Fruit fly (Drosophila melanogaster): ENCODE results near the gene sl.

The sl gene

dm6 chrX:16385942-16386392, 35.9 kb downstream of the sl start (continued):
- TF ChIP-seq trem (tag; optimal IDR thresholded peaks at IDR 0.05) (peak; percentile 10), D19A (tag; optimal IDR thresholded peaks at IDR 0.05) (no peak), dmrt99B (tag; optimal IDR thresholded peaks at IDR 0.05) (peak; percentile 56), CG8281 (tag; optimal IDR thresholded peaks at IDR 0.05) (no peak), grau (tag; optimal IDR thresholded peaks at IDR 0.05) (peak; percentile 52), Oli (tag; optimal IDR thresholded peaks at IDR 0.05) (peak; percentile 39), MBD-R2 (GFP tag; IDR thresholded peaks at IDR 0.05) (0 out of 2 replicates have a peak, but pooled peaks have one; percentile 19), CG7839 (tag; optimal IDR thresholded peaks at IDR 0.05) (peak; percentile 62), Hr51 (GFP tag; optimal IDR thresholded peaks at IDR 0.05) (peak; percentile 29 to 47), CG18262 (tag; optimal IDR thresholded peaks at IDR 0.05) (peak; percentile 50), bab2 (GFP tag; optimal IDR thresholded peaks at IDR 0.05) (peak; percentile 38), Ssrp (tag; optimal IDR thresholded peaks at IDR 0.05) (peak; percentile 8), sens (GFP tag) (peak; percentile 71), CG2116 (GFP tag; optimal IDR thresholded peaks at IDR 0.05) (no peak), Poxn (GFP tag; IDR thresholded peaks at IDR 0.05) (no peak), CG18619 (GFP tag; optimal IDR thresholded peaks at IDR 0.05) (peak; percentile 43), Hr3 (GFP tag; optimal IDR thresholded peaks at IDR 0.05) (peak; percentile 23), sim (GFP tag; IDR thresholded peaks at IDR 0.05) (0 out of 2 replicates have a peak, but pooled peaks have one; percentile 17), CG10147 (GFP tag; optimal IDR thresholded peaks at IDR 0.05) (peak; percentile 4), CG9817 (tag; optimal IDR thresholded peaks at IDR 0.05) (no peak), CG4328 (GFP tag; optimal IDR thresholded peaks at IDR 0.05) (peak; percentile 16), Doc3 (GFP tag; IDR thresholded peaks at IDR 0.05; ENCODE audit: partially characterized antibody) (no peak), CG11723 (GFP tag; optimal IDR thresholded peaks at IDR 0.05) (peak; percentile 7), CG9727 (GFP tag; optimal IDR thresholded peaks at IDR 0.05) (peak; percentile 44), CG12104 (GFP tag; optimal IDR thresholded peaks at IDR 0.05) (peak; percentile 38), HLH4C (GFP tag; IDR thresholded peaks at IDR 0.05; ENCODE audit: partially characterized antibody) (no peak), stc (GFP tag; IDR thresholded peaks at IDR 0.05) (0 out of 2 replicates have a peak, but pooled peaks have one; percentile 15), org-1 (GFP tag; optimal IDR thresholded peaks at IDR 0.05) (peak; percentile 47), CG33557 (GFP tag; optimal IDR thresholded peaks at IDR 0.05) (no peak), Myb (GFP tag; optimal IDR thresholded peaks at IDR 0.05) (no peak), CG10543 (GFP tag; optimal IDR thresholded peaks at IDR 0.05) (peak; percentile 22), CG12219 (GFP tag; optimal IDR thresholded peaks at IDR 0.05) (peak; percentile 20), CG7556 (GFP tag; optimal IDR thresholded peaks at IDR 0.05) (peak; percentile 52), HmgZ (tag; optimal IDR thresholded peaks at IDR 0.05) (peak; percentile 31), knrl (GFP tag; IDR thresholded peaks at IDR 0.05; ENCODE audit: partially characterized antibody) (no peak), vvl (GFP tag; IDR thresholded peaks at IDR 0.05) (0 out of 2 replicates have a peak, but pooled peaks have one; percentile 22), Kr (GFP tag; optimal IDR thresholded peaks at IDR 0.05) (no peak), Dip3 (GFP tag; optimal IDR thresholded peaks at IDR 0.05) (peak; percentile 37), CG15011 (GFP tag; optimal IDR thresholded peaks at IDR 0.05) (peak; percentile 45), E2f1 (GFP tag; IDR thresholded peaks at IDR 0.05) (0 out of 2 replicates have a peak, but pooled peaks have one; percentile 17), fd96Cb (tag; optimal IDR thresholded peaks at IDR 0.05) (peak; percentile 2), Xbp1 (GFP tag; optimal IDR thresholded peaks at IDR 0.05) (peak; percentile 1), CG13624 (GFP tag; optimal IDR thresholded peaks at IDR 0.05) (peak; percentile 21), Sox100B (GFP tag; optimal IDR thresholded peaks at IDR 0.05) (peak; percentile 35), nmo (GFP tag; optimal IDR thresholded peaks at IDR 0.05) (peak; percentile 9), NfI (GFP tag; optimal IDR thresholded peaks at IDR 0.05) (peak; percentile 35), CG32532 (GFP tag; IDR thresholded peaks at IDR 0.05) (peak; percentile 47), Hmr (GFP tag; optimal IDR thresholded peaks at IDR 0.05) (peak; percentile 50), ash1 (GFP tag; optimal IDR thresholded peaks at IDR 0.05) (no peak)

All from whole organism, embryonic.